Worm (Caenorhabditis elegans) whole organism, mixed stage, embryonic: ENCODE data around the gene tre-3.

Source experiments
- drap-1 ChIP-seq: fragments of 200-800 bp; sonication (Bioruptor generic); optimal IDR thresholded peaks from 3 replicates; lab custom pipeline; 2018; ENCODE audit warnings: mild to moderate bottlenecking, missing genetic modification characterization, missing compliant biosample characterization
- lin-13 ChIP-seq: fragments of 150-350 bp; optimal IDR thresholded peaks from 2 replicates; lab custom pipeline; 2014; ENCODE audit warnings: missing biosample characterization, missing genetic modification characterization
- nhr-12 ChIP-seq: fragments of 150-350 bp; optimal IDR thresholded peaks from 2 replicates; lab custom pipeline; 2014; ENCODE audit warnings: missing biosample characterization, missing genetic modification characterization
- nhr-28 ChIP-seq: fragments of 150-350 bp; optimal IDR thresholded peaks from 2 replicates; lab custom pipeline; 2014; ENCODE audit warnings: missing biosample characterization, missing genetic modification characterization
- ztf-11 ChIP-seq: fragments of 150-350 bp; optimal IDR thresholded peaks from 2 replicates; lab custom pipeline; 2014; ENCODE audit warnings: missing biosample characterization, missing genetic modification characterization

ce11 chrV:11675638-11676037 is 40.1 kb downstream of the tre-3 start, which contains the start of gene ape-1:
- TF ChIP-seq ztf-11 (tag; lab: Kevin White, UChicago) (no peak), nhr-12 (tag; lab: Kevin White, UChicago) (no peak), lin-13 (tag; lab: Kevin White, UChicago) (no peak), nhr-28 (no peak), drap-1 (GFP tag; lab: Kevin White, UChicago) (no peak)
